Fruit fly (Drosophila melanogaster) whole organism, wandering third instar larva: ENCODE results near the gene CG12766.

Source experiments
- Abd-B ChIP-seq: fragments of >200 bp; optimal IDR thresholded peaks from 2 replicates; lab custom pipeline; 2017; ENCODE audit warnings: missing biosample characterization, missing genetic modification characterization
- CG9705 ChIP-seq: fragments of 200-800 bp; sonication (Bioruptor generic); optimal IDR thresholded peaks from 2 replicates; lab custom pipeline; 2018; ENCODE audit warnings: missing biosample characterization, mild to moderate bottlenecking, missing genetic modification characterization
- GATAd ChIP-seq: sonication (Bioruptor generic); optimal IDR thresholded peaks from 2 replicates; lab custom pipeline; 2016; ENCODE audit warnings: missing biosample characterization, missing genetic modification characterization
- Jra ChIP-seq: sonication (Bioruptor generic); optimal IDR thresholded peaks from 2 replicates; lab custom pipeline; 2016; ENCODE audit warnings: missing biosample characterization, missing genetic modification characterization
- fru ChIP-seq: fragments of 200-800 bp; sonication (Bioruptor generic); optimal IDR thresholded peaks from 3 replicates; lab custom pipeline; 2016; ENCODE audit warnings: missing biosample characterization, mild to moderate bottlenecking, missing genetic modification characterization
- pan ChIP-seq: fragments of >200 bp; optimal IDR thresholded peaks from 2 replicates; lab custom pipeline; 2017
- psq ChIP-seq: fragments of 200-800 bp; sonication (Bioruptor generic); optimal IDR thresholded peaks from 3 replicates; lab custom pipeline; 2017; ENCODE audit warnings: missing biosample characterization, mild to moderate bottlenecking, missing genetic modification characterization, moderate library complexity
- rgr ChIP-seq: fragments of 200-800 bp; sonication (Bioruptor generic); optimal IDR thresholded peaks from 3 replicates; lab custom pipeline; 2016; ENCODE audit warnings: missing biosample characterization, mild to moderate bottlenecking, missing genetic modification characterization

DNA sequence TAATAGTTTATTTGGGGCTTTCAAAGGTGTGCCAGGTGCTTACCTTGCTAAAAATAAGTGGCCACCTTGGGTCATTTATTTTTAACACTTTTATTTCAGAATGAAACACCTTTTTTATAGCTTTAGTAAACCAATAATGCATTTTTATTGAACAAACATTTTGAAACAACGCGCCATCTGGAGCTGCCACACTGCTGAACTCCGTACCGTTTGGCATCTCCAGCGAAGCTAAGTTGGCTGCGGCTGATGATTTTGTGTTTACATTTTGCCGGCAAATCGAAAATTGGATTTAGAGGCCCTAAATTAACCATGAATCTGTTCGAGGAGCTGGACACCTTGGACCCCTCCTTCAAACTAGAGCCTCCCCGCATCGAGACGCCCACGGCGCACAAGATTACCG is 34.8 kb downstream of the CG12766 start, which contains the start of gene ida:
- no peak for TF ChIP-seq psq (GFP tag; lab: Kevin White, UChicago)
- no peak for TF ChIP-seq pan (lab: Kevin White, UChicago)
- TF ChIP-seq rgr (GFP tag; lab: Kevin White, UChicago) = no peak
- TF ChIP-seq GATAd (GFP tag; lab: Kevin White, UChicago) = no peak
- TF ChIP-seq fru (GFP tag; lab: Kevin White, UChicago) = no peak
- no peak for TF ChIP-seq CG9705 (GFP tag; lab: Kevin White, UChicago)
- TF ChIP-seq Jra = no peak
- TF ChIP-seq Abd-B = no peak
